Fruit fly (Drosophila melanogaster) whole organism, adult: ENCODE measurements around the gene chico.

Experiments used
- CG11617 ChIP-seq: fragments of 200-800 bp; sonication (Bioruptor generic); optimal IDR thresholded peaks from 2 replicates; lab custom pipeline; 2017; ENCODE audit warnings: mild to moderate bottlenecking, missing biosample characterization, missing genetic modification reagents, missing genetic modification characterization
- CG12768 ChIP-seq: fragments of 200-800 bp; sonication (Bioruptor generic); optimal IDR thresholded peaks from 2 replicates; lab custom pipeline; 2017; ENCODE audit warnings: missing biosample characterization, missing genetic modification characterization, mild to moderate bottlenecking, moderate library complexity, missing genetic modification reagents
- CG14711 ChIP-seq: fragments of 200-800 bp; sonication (Bioruptor generic); optimal IDR thresholded peaks from 2 replicates; lab custom pipeline; 2018; ENCODE audit warnings: missing biosample characterization, mild to moderate bottlenecking, missing genetic modification characterization, moderate library complexity
- CG1620 ChIP-seq: fragments of 200-800 bp; sonication (Bioruptor generic); optimal IDR thresholded peaks from 2 replicates; lab custom pipeline; 2016; ENCODE audit warnings: missing biosample characterization, missing genetic modification characterization
- CG33017 ChIP-seq: fragments of 200-800 bp; sonication (Bioruptor generic); optimal IDR thresholded peaks from 2 replicates; lab custom pipeline; 2018; ENCODE audit warnings: missing biosample characterization, mild to moderate bottlenecking, missing genetic modification characterization, moderate library complexity
- CG5204 ChIP-seq: fragments of 200-800 bp; sonication (Bioruptor generic); optimal IDR thresholded peaks from 2 replicates; lab custom pipeline; 2016; ENCODE audit warnings: missing biosample characterization, missing genetic modification characterization
- CG7045 ChIP-seq: fragments of 200-800 bp; sonication (Bioruptor generic); optimal IDR thresholded peaks from 2 replicates; lab custom pipeline; 2017; ENCODE audit warnings: missing biosample characterization, mild to moderate bottlenecking, missing genetic modification characterization
- CG7101 ChIP-seq: fragments of 200-800 bp; sonication (Bioruptor generic); optimal IDR thresholded peaks from 2 replicates; lab custom pipeline; 2018; ENCODE audit warnings: missing biosample characterization, mild to moderate bottlenecking, missing genetic modification characterization, moderate library complexity
- Clk ChIP-seq: fragments of 200-800 bp; sonication (Bioruptor generic); optimal IDR thresholded peaks from 2 replicates; lab custom pipeline; 2017; ENCODE audit warnings: missing biosample characterization, missing genetic modification characterization
- Crg-1 ChIP-seq: fragments of 200-800 bp; sonication (Bioruptor generic); optimal IDR thresholded peaks from 2 replicates; lab custom pipeline; 2016; ENCODE audit warnings: missing biosample characterization, missing genetic modification characterization
- Hr96 ChIP-seq: fragments of 200-800 bp; sonication (Bioruptor generic); optimal IDR thresholded peaks from 2 replicates; lab custom pipeline; 2016; ENCODE audit warnings: missing biosample characterization, missing genetic modification characterization
- Mnt ChIP-seq: fragments of 200-800 bp; sonication (Bioruptor generic); optimal IDR thresholded peaks from 2 replicates; lab custom pipeline; 2016; ENCODE audit warnings: missing biosample characterization, mild to moderate bottlenecking, missing genetic modification characterization
- bab1 ChIP-seq: fragments of 200-800 bp; sonication (Bioruptor generic); optimal IDR thresholded peaks from 3 replicates; lab custom pipeline; 2019; ENCODE audit warnings: missing biosample characterization, mild to moderate bottlenecking, missing genetic modification characterization, moderate library complexity
- cic ChIP-seq: fragments of 200-800 bp; sonication (Bioruptor generic); optimal IDR thresholded peaks from 2 replicates; lab custom pipeline; 2017; ENCODE audit warnings: missing biosample characterization, mild to moderate bottlenecking, missing genetic modification characterization, moderate library complexity
- cnc ChIP-seq, 2 experiments: fragments of >200 bp; optimal IDR thresholded peaks; 2 replicates each; lab custom pipeline; 2017
- kay ChIP-seq: fragments of 200-800 bp; sonication (Bioruptor generic); peaks from one replicate; lab custom pipeline; 2016; ENCODE audit warnings: missing biosample characterization, missing genetic modification characterization, borderline replicate concordance
- ovo ChIP-seq: fragments of 200-800 bp; sonication (Bioruptor generic); optimal IDR thresholded peaks from 2 replicates; lab custom pipeline; 2016; ENCODE audit warnings: missing biosample characterization, missing genetic modification characterization
- pad ChIP-seq: fragments of 200-800 bp; sonication (Bioruptor generic); optimal IDR thresholded peaks from 3 replicates; lab custom pipeline; 2017; ENCODE audit warnings: missing biosample characterization, missing genetic modification characterization, mild to moderate bottlenecking, moderate library complexity, missing genetic modification reagents
- tj ChIP-seq: fragments of 200-800 bp; sonication (Bioruptor generic); optimal IDR thresholded peaks from 3 replicates; lab custom pipeline; 2017; ENCODE audit warnings: missing biosample characterization, mild to moderate bottlenecking, missing genetic modification characterization, moderate library complexity
- toe ChIP-seq: fragments of 200-800 bp; sonication (Bioruptor generic); optimal IDR thresholded peaks from 2 replicates; lab custom pipeline; 2016; ENCODE audit warnings: missing biosample characterization, missing genetic modification characterization

chico gene

DNA sequence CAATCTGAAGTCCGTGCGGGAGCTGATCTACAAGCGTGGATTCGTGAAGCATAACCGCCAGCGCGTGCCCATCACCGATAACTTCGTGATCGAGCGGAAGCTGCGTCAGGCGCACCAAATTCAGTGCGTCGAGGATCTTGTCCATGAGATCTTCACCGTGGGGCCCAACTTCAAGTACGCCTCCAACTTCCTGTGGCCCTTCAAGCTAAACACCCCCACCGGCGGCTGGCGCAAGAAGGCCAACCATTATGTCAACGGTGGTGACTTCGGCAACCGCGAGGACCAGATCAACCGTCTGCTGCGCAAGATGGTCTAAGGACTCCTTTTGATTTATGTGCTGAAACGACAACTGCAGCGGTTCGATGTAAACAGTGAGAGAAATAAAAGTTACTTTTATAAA lies 45.1 kb downstream of the chico start:
- TF ChIP-seq CG5204 (GFP tag; lab: Kevin White, UChicago) (no peak), CG14711 (tag; lab: Kevin White, UChicago) (no peak), CG7045 (GFP tag; lab: Kevin White, UChicago) (no peak), Mnt (GFP tag; lab: Kevin White, UChicago) (no peak), cnc (optimal IDR thresholded peaks at IDR 0.05; lab: Kevin White, UChicago) (no peak), tj (GFP tag; lab: Kevin White, UChicago) (no peak), Crg-1 (GFP tag; lab: Kevin White, UChicago) (no peak), pad (no peak), kay (no peak), toe (GFP tag; lab: Kevin White, UChicago) (no peak), CG11617 (GFP tag; lab: Kevin White, UChicago) (no peak), cic (GFP tag; lab: Kevin White, UChicago) (no peak), CG7101 (tag; lab: Kevin White, UChicago) (no peak), CG12768 (no peak), bab1 (GFP tag; lab: Kevin White, UChicago) (no peak), ovo (GFP tag; lab: Kevin White, UChicago) (no peak), CG1620 (GFP tag; lab: Kevin White, UChicago) (no peak), CG33017 (tag; lab: Kevin White, UChicago) (no peak), Clk (no peak)

DNA sequence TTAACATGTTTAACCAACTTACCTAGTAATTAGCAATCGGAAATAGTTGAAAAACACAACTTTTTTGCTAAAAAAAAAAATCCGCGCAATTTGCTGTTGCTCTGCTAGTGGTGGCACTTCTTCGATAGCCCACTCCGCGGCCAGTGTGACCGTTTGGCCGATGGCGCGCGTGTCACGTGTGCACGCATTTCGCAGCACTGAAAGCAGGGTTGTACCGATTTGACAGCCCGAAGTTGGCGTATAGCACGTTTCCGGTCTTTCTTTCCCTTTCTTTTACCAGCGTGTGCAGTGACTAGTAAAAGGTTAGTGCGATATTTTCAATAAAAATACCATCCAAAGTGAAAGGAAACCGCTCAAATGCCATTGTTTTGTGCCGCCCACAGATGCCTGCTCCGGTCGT lies 46.0 kb downstream of the chico start, which contains the start of the genes Ripalpha and RpL7:
Gene Ripalpha, minus strand, starts transcription at position 128 of the 400 bp plus-strand sequence.
Gene RpL7, plus strand, starts transcription at position 158 of the 400 bp plus-strand sequence.
- no peak for TF ChIP-seq Hr96 (GFP tag; lab: Kevin White, UChicago)
- peak; percentile 98 for TF ChIP-seq CG7101 (tag; lab: Kevin White, UChicago)
- peak; percentile 97 for TF ChIP-seq CG7045 (GFP tag; lab: Kevin White, UChicago)
- TF ChIP-seq Clk, result peak; percentile 94
- peak; percentile 93 for TF ChIP-seq cic (GFP tag; lab: Kevin White, UChicago)
- peak; percentile 90 for TF ChIP-seq CG33017 (tag; lab: Kevin White, UChicago)
- TF ChIP-seq CG1620 (GFP tag; lab: Kevin White, UChicago), result peak; percentile 99
- TF ChIP-seq CG11617 (GFP tag; lab: Kevin White, UChicago), result peak; percentile 98
- TF ChIP-seq Crg-1 (GFP tag; lab: Kevin White, UChicago), result peak; percentile 99
- TF ChIP-seq bab1 (GFP tag; lab: Kevin White, UChicago), result peak; percentile 94
- peak; percentile 89 for TF ChIP-seq tj (GFP tag; lab: Kevin White, UChicago)
- peak; percentile 99 for TF ChIP-seq Mnt (GFP tag; lab: Kevin White, UChicago)
- TF ChIP-seq CG12768, result peak; percentile 96
- TF ChIP-seq toe (GFP tag; lab: Kevin White, UChicago), result peak; percentile 94
- no peak for TF ChIP-seq CG5204 (GFP tag; lab: Kevin White, UChicago)
- no peak for TF ChIP-seq cnc (optimal IDR thresholded peaks at IDR 0.05; lab: Kevin White, UChicago)
- TF ChIP-seq kay, result no peak
- TF ChIP-seq ovo (GFP tag; lab: Kevin White, UChicago), result peak; percentile 99
- peak; percentile 93 for TF ChIP-seq CG14711 (tag; lab: Kevin White, UChicago)
- peak; percentile 93 for TF ChIP-seq pad

DNA sequence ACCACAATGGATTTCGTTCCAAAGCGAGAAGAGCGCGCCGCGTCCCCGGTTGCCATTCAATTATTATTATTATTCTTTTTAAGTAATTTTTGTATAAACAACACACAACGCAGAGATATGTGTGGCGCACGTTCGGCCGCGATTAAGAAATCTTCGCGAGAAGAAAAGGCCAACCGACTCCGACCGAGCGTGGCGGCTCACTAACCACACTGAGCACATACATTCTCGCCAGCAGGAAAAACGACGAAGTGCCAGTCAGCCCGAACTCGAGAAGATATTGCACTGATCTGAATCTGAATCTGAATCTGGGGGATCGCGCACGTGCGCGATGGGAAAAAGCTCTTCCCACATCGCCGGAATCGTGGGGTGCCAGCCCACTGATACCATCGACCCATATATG lies 48.0 kb downstream of the chico start, which contains the start of gene Sur:
Gene Sur, minus strand, starts transcription at position 207 of the 400 bp plus-strand sequence.
- TF ChIP-seq cnc (optimal IDR thresholded peaks at IDR 0.05; lab: Kevin White, UChicago) (no peak), cic (GFP tag; lab: Kevin White, UChicago) (no peak), Mnt (GFP tag; lab: Kevin White, UChicago) (no peak), CG5204 (GFP tag; lab: Kevin White, UChicago) (no peak), CG7045 (GFP tag; lab: Kevin White, UChicago) (no peak)
